Worm (Caenorhabditis elegans) whole organism, late embryonic: ENCODE data around the gene pho-11.

Experiments
- dve-1 ChIP-seq: sonication (generic microtip); optimal IDR thresholded peaks from 2 replicates; lab custom pipeline; 2017; ENCODE audit warnings: antibody characterized with exemption, mild to moderate bottlenecking, missing genetic modification characterization, missing compliant biosample characterization
- hlh-8 ChIP-seq: sonication (generic microtip); optimal IDR thresholded peaks from 2 replicates; lab custom pipeline; 2016; ENCODE audit warnings: missing genotype, missing genetic modification characterization, missing compliant biosample characterization
- madf-2 ChIP-seq: sonication (generic microtip); optimal IDR thresholded peaks from 2 replicates; lab custom pipeline; 2017; ENCODE audit warnings: missing genetic modification characterization, missing compliant biosample characterization
- pha-4 ChIP-seq: fragments of 150-350 bp; optimal IDR thresholded peaks from 2 replicates; lab custom pipeline; 2018; ENCODE audit warnings: missing biosample characterization, missing genetic modification reagents, missing genetic modification characterization
- pqm-1 ChIP-seq: sonication (generic microtip); optimal IDR thresholded peaks from 2 replicates; lab custom pipeline; 2016; ENCODE audit warnings: missing genetic modification characterization, missing compliant biosample characterization
- pros-1 ChIP-seq: fragments of 150-350 bp; optimal IDR thresholded peaks from 2 replicates; lab custom pipeline; 2014; ENCODE audit warnings: missing biosample characterization, missing genetic modification reagents, missing genetic modification characterization

DNA sequence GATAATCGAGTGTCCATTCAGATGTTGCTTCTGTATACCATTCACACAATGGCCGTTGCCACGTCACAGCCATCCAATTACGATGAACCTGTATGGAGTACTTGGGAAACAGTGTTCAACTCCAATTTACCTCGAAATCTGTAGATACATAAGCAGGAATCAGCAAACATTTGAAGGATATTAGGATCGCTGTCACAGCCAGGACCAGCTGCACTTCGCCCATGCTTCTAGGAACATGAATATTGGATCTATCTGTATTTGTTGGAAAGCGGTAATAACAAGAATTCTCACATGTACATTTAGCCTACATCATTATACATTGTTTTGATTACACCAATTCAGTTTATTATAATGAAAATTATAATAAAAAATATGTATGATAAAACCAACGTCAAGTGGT lies 45.4 kb upstream of the pho-11 start, which contains the start of gene algn-8:
- TF ChIP-seq pqm-1 (tag; lab: Kevin White, UChicago) (no peak), madf-2 (tag; lab: Kevin White, UChicago) (no peak), dve-1 (tag; lab: Kevin White, UChicago) (no peak), pros-1 (tag; lab: Kevin White, UChicago) (no peak), pha-4 (tag; lab: Kevin White, UChicago) (no peak), hlh-8 (tag; lab: Kevin White, UChicago) (no peak)
